Fruit fly (Drosophila melanogaster) whole organism, embryonic: Measurements from ENCODE around the gene mRpL12.

Experiments used
- ATbp ChIP-seq: fragments of 200-800 bp; sonication (Bioruptor generic); optimal IDR thresholded peaks from 2 replicates; lab custom pipeline; 2017; ENCODE audit warnings: missing biosample characterization, mild to moderate bottlenecking, missing genetic modification characterization, missing genetic modification reagents
- Antp ChIP-seq: fragments of 200-800 bp; sonication (Bioruptor generic); optimal IDR thresholded peaks from 3 replicates; lab custom pipeline; 2016; ENCODE audit warnings: missing biosample characterization, missing genetic modification characterization
- BEAF-32 ChIP-seq: fragments of 200-800 bp; sonication (Bioruptor generic); optimal IDR thresholded peaks from 3 replicates; lab custom pipeline; 2017; ENCODE audit warnings: missing biosample characterization, missing genetic modification characterization, mild to moderate bottlenecking, moderate library complexity, missing genetic modification reagents
- CG10209 ChIP-seq: fragments of 200-800 bp; sonication (Bioruptor generic); optimal IDR thresholded peaks from 3 replicates; lab custom pipeline; 2017; ENCODE audit warnings: missing biosample characterization, mild to moderate bottlenecking, missing genetic modification characterization, missing genetic modification reagents
- CG10543 ChIP-seq: fragments of 200-800 bp; sonication (Bioruptor generic); optimal IDR thresholded peaks from 3 replicates; lab custom pipeline; 2017; ENCODE audit warnings: missing biosample characterization, mild to moderate bottlenecking, missing genetic modification characterization, moderate library complexity
- CG11093 ChIP-seq: fragments of 200-800 bp; sonication (Bioruptor generic); IDR thresholded peaks from 3 replicates; pipeline ENCODE4 v1.3.6; 2022; ENCODE audit warnings: missing biosample characterization, missing genetic modification characterization
- CG11560 ChIP-seq: fragments of 200-800 bp; sonication (Bioruptor generic); IDR thresholded peaks from 3 replicates; pipeline ENCODE4 v1.3.6; 2022; ENCODE audit warnings: missing biosample characterization, missing genetic modification characterization
- CG13287 ChIP-seq: fragments of 200-800 bp; sonication (Bioruptor generic); IDR thresholded peaks from 2 replicates; pipeline ENCODE4 v1.3.6; 2022; ENCODE audit warnings: missing biosample characterization, missing genetic modification characterization; ENCODE audit not compliant: partially characterized antibody
- CG13624 ChIP-seq: fragments of 200-800 bp; sonication (Bioruptor generic); optimal IDR thresholded peaks from 2 replicates; lab custom pipeline; 2016; ENCODE audit warnings: missing biosample characterization, missing genetic modification characterization
- CG14050 ChIP-seq: fragments of 200-800 bp; sonication (Bioruptor generic); IDR thresholded peaks from 3 replicates; pipeline ENCODE4 v1.3.6; 2022; ENCODE audit warnings: missing biosample characterization, missing genetic modification characterization
- CG15479 ChIP-seq: fragments of 200-800 bp; sonication (Bioruptor generic); optimal IDR thresholded peaks from 3 replicates; lab custom pipeline; 2019; ENCODE audit warnings: missing biosample characterization, mild to moderate bottlenecking, missing genetic modification characterization, moderate library complexity
- CG1603 ChIP-seq: fragments of 200-800 bp; sonication (Bioruptor generic); optimal IDR thresholded peaks from 2 replicates; lab custom pipeline; 2019; ENCODE audit warnings: missing biosample characterization, mild to moderate bottlenecking, missing genetic modification characterization, moderate library complexity
- CG1832 ChIP-seq: fragments of 200-800 bp; sonication (Bioruptor generic); optimal IDR thresholded peaks from 2 replicates; lab custom pipeline; 2017; ENCODE audit warnings: missing biosample characterization, mild to moderate bottlenecking, missing genetic modification characterization, inconsistent platforms
- CG32772 ChIP-seq: fragments of 200-800 bp; sonication (Bioruptor generic); IDR thresholded peaks from 2 replicates; pipeline ENCODE4 v1.3.6; 2022; ENCODE audit warnings: missing biosample characterization, missing genetic modification characterization
- CG34422 ChIP-seq: fragments of 200-800 bp; sonication (Bioruptor generic); IDR thresholded peaks from 3 replicates; pipeline ENCODE4 v1.3.6; 2022; ENCODE audit warnings: missing biosample characterization, missing genetic modification characterization
- CG4282 ChIP-seq: fragments of 200-800 bp; sonication (Bioruptor generic); optimal IDR thresholded peaks from 2 replicates; lab custom pipeline; 2016; ENCODE audit warnings: missing biosample characterization, missing genetic modification characterization
- CG43689 ChIP-seq: fragments of 200-800 bp; sonication (Bioruptor generic); IDR thresholded peaks from 2 replicates; pipeline ENCODE4 v1.3.6; 2022; ENCODE audit warnings: missing biosample characterization, missing genetic modification characterization
- CG4404 ChIP-seq: fragments of 200-800 bp; sonication (Bioruptor generic); IDR thresholded peaks from 2 replicates; pipeline ENCODE4 v1.3.6; 2022; ENCODE audit warnings: missing biosample characterization, missing genetic modification characterization
- CG4707 ChIP-seq: fragments of 200-800 bp; sonication (Bioruptor generic); optimal IDR thresholded peaks from 2 replicates; lab custom pipeline; 2018; ENCODE audit warnings: missing biosample characterization, mild to moderate bottlenecking, missing genetic modification characterization, moderate library complexity
- CG5245 ChIP-seq: fragments of 200-800 bp; sonication (Bioruptor generic); optimal IDR thresholded peaks from 3 replicates; lab custom pipeline; 2016; ENCODE audit warnings: missing biosample characterization, missing genetic modification characterization
- CG6272 ChIP-seq: fragments of 200-800 bp; sonication (Bioruptor generic); IDR thresholded peaks from 2 replicates; pipeline ENCODE4 v1.3.6; 2022; ENCODE audit warnings: missing biosample characterization, missing genetic modification characterization
- CG7357 ChIP-seq: fragments of 200-800 bp; sonication (Bioruptor generic); IDR thresholded peaks from 3 replicates; pipeline ENCODE4 v1.3.6; 2022; ENCODE audit warnings: missing biosample characterization, missing genetic modification characterization
- CG8290 ChIP-seq, 3 experiments: fragments of 200-800 bp; sonication (Bioruptor generic); optimal IDR thresholded peaks; 2 replicates each; lab custom pipeline; 2016 to 2019; ENCODE audit warnings: missing biosample characterization in 3 of 3, missing genetic modification characterization in 3 of 3, mild to moderate bottlenecking in 2 of 3, moderate library complexity in 1 of 3
- CG8388 ChIP-seq: fragments of 200-800 bp; sonication (Bioruptor generic); optimal IDR thresholded peaks from 2 replicates; lab custom pipeline; 2019; ENCODE audit warnings: missing biosample characterization, mild to moderate bottlenecking, missing genetic modification characterization, moderate library complexity
- CG9797 ChIP-seq: fragments of 200-800 bp; sonication (Bioruptor generic); optimal IDR thresholded peaks from 3 replicates; lab custom pipeline; 2018; ENCODE audit warnings: missing biosample characterization, mild to moderate bottlenecking, missing genetic modification characterization
- Camta ChIP-seq: fragments of 200-800 bp; sonication (Bioruptor generic); optimal IDR thresholded peaks from 2 replicates; lab custom pipeline; 2016; ENCODE audit warnings: missing biosample characterization, missing genetic modification characterization
- CkIIα-i1 ChIP-seq: fragments of 200-800 bp; sonication (Bioruptor generic); IDR thresholded peaks from 2 replicates; pipeline ENCODE4 v1.3.6; 2022; ENCODE audit warnings: missing biosample characterization, missing genetic modification characterization
- Hmx ChIP-seq: fragments of 200-800 bp; sonication (Bioruptor generic); optimal IDR thresholded peaks from 2 replicates; lab custom pipeline; 2016; ENCODE audit warnings: missing biosample characterization, missing genetic modification characterization
- Hr78 ChIP-seq, 2 experiments: fragments of 200-800 bp in 1 of 2; fragments of >200 bp in 1 of 2; sonication (Bioruptor generic) in 1 of 2; optimal IDR thresholded peaks; 2 replicates each; lab custom pipeline; 2017 to 2019; ENCODE audit warnings: missing biosample characterization in 2 of 2, missing genetic modification characterization in 2 of 2, mild to moderate bottlenecking in 1 of 2, moderate library complexity in 1 of 2
- MBD-R2 ChIP-seq: fragments of 200-800 bp; sonication (Bioruptor generic); IDR thresholded peaks from 2 replicates; pipeline ENCODE4 v1.3.6; 2022; ENCODE audit warnings: missing biosample characterization, missing genetic modification characterization
- Neu2 ChIP-seq: fragments of 200-800 bp; sonication (Bioruptor generic); optimal IDR thresholded peaks from 3 replicates; lab custom pipeline; 2016; ENCODE audit warnings: missing biosample characterization, missing genetic modification characterization, borderline replicate concordance
- Oli ChIP-seq: fragments of 200-800 bp; sonication (Bioruptor generic); optimal IDR thresholded peaks from 2 replicates; lab custom pipeline; 2018; ENCODE audit warnings: missing biosample characterization, mild to moderate bottlenecking, missing genetic modification characterization, moderate library complexity
- Side ChIP-seq: fragments of 200-800 bp; sonication (Bioruptor generic); optimal IDR thresholded peaks from 2 replicates; lab custom pipeline; 2016; ENCODE audit warnings: missing biosample characterization, missing genetic modification characterization
- Stat92E ChIP-seq, 3 experiments: fragments of >200 bp in 2 of 3; fragments of 200-800 bp in 1 of 3; sonication (Bioruptor generic) in 1 of 3; optimal IDR thresholded peaks; 2 replicates each; lab custom pipeline; 2017 to 2019; ENCODE audit warnings: missing biosample characterization in 3 of 3, missing genetic modification characterization in 3 of 3, mild to moderate bottlenecking in 1 of 3, moderate library complexity in 1 of 3
- TFAM ChIP-seq: fragments of 200-800 bp; sonication (Bioruptor generic); optimal IDR thresholded peaks from 2 replicates; lab custom pipeline; 2017; ENCODE audit warnings: missing biosample characterization, missing genetic modification characterization, inconsistent platforms
- croc ChIP-seq: fragments of 200-800 bp; sonication (Bioruptor generic); conservative IDR thresholded peaks from 3 replicates; pipeline ENCODE4 v1.3.6; 2022; ENCODE audit warnings: missing biosample characterization, missing genetic modification characterization
- dpn ChIP-seq, 2 experiments: fragments of 200-800 bp; sonication (Bioruptor generic); optimal IDR thresholded peaks; 3 replicates each; lab custom pipeline; 2016; ENCODE audit warnings: missing biosample characterization in 2 of 2, missing genetic modification characterization in 2 of 2
- esg ChIP-seq: fragments of 200-800 bp; sonication (Bioruptor generic); conservative IDR thresholded peaks from 2 replicates; pipeline ENCODE4 v1.3.6; 2022; ENCODE audit warnings: missing biosample characterization, missing genetic modification characterization
- ewg ChIP-seq: fragments of 200-800 bp; sonication (Bioruptor generic); optimal IDR thresholded peaks from 3 replicates; lab custom pipeline; 2017; ENCODE audit warnings: mild to moderate bottlenecking, missing biosample characterization, missing genetic modification reagents, missing genetic modification characterization
- fru ChIP-seq: fragments of >200 bp; optimal IDR thresholded peaks from 2 replicates; lab custom pipeline; 2017
- gcm2 ChIP-seq: fragments of 200-800 bp; sonication (Bioruptor generic); optimal IDR thresholded peaks from 2 replicates; lab custom pipeline; 2016; ENCODE audit warnings: missing biosample characterization, missing genetic modification characterization
- gro ChIP-seq: fragments of 200-800 bp; sonication (Bioruptor generic); optimal IDR thresholded peaks from 2 replicates; lab custom pipeline; 2016; ENCODE audit warnings: missing biosample characterization, missing genetic modification characterization
- ken ChIP-seq: fragments of 200-800 bp; sonication (Bioruptor generic); IDR thresholded peaks from 3 replicates; pipeline ENCODE4 v1.3.6; 2022; ENCODE audit warnings: missing biosample characterization, missing genetic modification characterization
- lov ChIP-seq, 2 experiments: fragments of 200-800 bp in 1 of 2; fragments of >200 bp in 1 of 2; sonication (Bioruptor generic) in 1 of 2; IDR thresholded peaks in 1 of 2; optimal IDR thresholded peaks in 1 of 2; 2 replicates in 1 of 2; 3 replicates in 1 of 2; pipeline versions ENCODE4 v1.3.6 to Lab custom; 2017 to 2022; ENCODE audit warnings: missing biosample characterization in 1 of 2, missing genetic modification characterization in 1 of 2
- nmo ChIP-seq: fragments of 200-800 bp; sonication (Bioruptor generic); optimal IDR thresholded peaks from 2 replicates; lab custom pipeline; 2018; ENCODE audit warnings: missing biosample characterization, mild to moderate bottlenecking, missing genetic modification characterization, moderate library complexity
- pan ChIP-seq, 4 experiments: fragments of >200 bp in 3 of 4; fragments of 200-800 bp in 1 of 4; sonication (Bioruptor generic) in 1 of 4; optimal IDR thresholded peaks in 3 of 4; IDR thresholded peaks in 1 of 4; 2 replicates each; pipeline versions ENCODE4 v1.3.6 to Lab custom; 2017 to 2022; ENCODE audit warnings: missing biosample characterization in 2 of 4, missing genetic modification characterization in 2 of 4, mixed read lengths in 1 of 4
- row ChIP-seq: fragments of 200-800 bp; sonication (Bioruptor generic); IDR thresholded peaks from 3 replicates; pipeline ENCODE4 v1.3.6; 2022; ENCODE audit warnings: missing biosample characterization, missing genetic modification characterization
- schlank ChIP-seq: fragments of 200-800 bp; sonication (Bioruptor generic); optimal IDR thresholded peaks from 2 replicates; lab custom pipeline; 2018; ENCODE audit warnings: missing biosample characterization, mild to moderate bottlenecking, missing genetic modification characterization
- scrt ChIP-seq: fragments of 200-800 bp; sonication (Bioruptor generic); optimal IDR thresholded peaks from 2 replicates; lab custom pipeline; 2018; ENCODE audit warnings: missing biosample characterization, mild to moderate bottlenecking, missing genetic modification characterization, moderate library complexity
- zfh2 ChIP-seq: fragments of 200-800 bp; sonication (Bioruptor generic); optimal IDR thresholded peaks from 2 replicates; lab custom pipeline; 2016; ENCODE audit warnings: missing biosample characterization, missing genetic modification characterization

Gene mRpL12

dm6 chr3L:8986582-8986981, 30.0 kb downstream of the mRpL12 start, which contains the start of gene CG5068 (continued):
- TF ChIP-seq CG4282 (GFP tag; lab: Kevin White, UChicago) = no peak
- no peak for TF ChIP-seq CG13624 (GFP tag; lab: Kevin White, UChicago)
- TF ChIP-seq CG10209 (GFP tag; lab: Kevin White, UChicago) = no peak
- no peak for TF ChIP-seq fru (lab: Kevin White, UChicago)
- no peak for TF ChIP-seq CG14050 (GFP tag; lab: Robert Waterston, UW)
- TF ChIP-seq zfh2 (GFP tag; lab: Kevin White, UChicago) = no peak
- TF ChIP-seq CG10543 (GFP tag; lab: Kevin White, UChicago) = no peak
- no peak for TF ChIP-seq CG4404 (GFP tag; lab: Robert Waterston, UW)
- no peak for TF ChIP-seq Hmx (GFP tag; lab: Kevin White, UChicago)
- no peak for TF ChIP-seq CG1832 (GFP tag; lab: Kevin White, UChicago)
- peak; percentile 21 for TF ChIP-seq nmo
- TF ChIP-seq pan (optimal IDR thresholded peaks at IDR 0.05; lab: Kevin White, UChicago) = no peak
- no peak for TF ChIP-seq pan (GFP tag; optimal IDR thresholded peaks at IDR 0.05 in 1 of 2, IDR thresholded peaks at IDR 0.05 in 1 of 2)
- TF ChIP-seq MBD-R2 (GFP tag; lab: Robert Waterston, UW) = peak; percentile 86
- TF ChIP-seq CG7357 (GFP tag; lab: Robert Waterston, UW) = no peak
- TF ChIP-seq BEAF-32 (GFP tag; lab: Kevin White, UChicago) = peak; percentile 34
- no peak for TF ChIP-seq gro (GFP tag; lab: Kevin White, UChicago)
- no peak for TF ChIP-seq gcm2 (GFP tag; lab: Kevin White, UChicago)
- no peak for TF ChIP-seq Antp
- TF ChIP-seq Side (GFP tag; lab: Kevin White, UChicago) = no peak
- peak; percentile 74 for TF ChIP-seq CG1603 (tag; lab: Kevin White, UChicago)
- no peak for TF ChIP-seq CG11560 (tag; lab: Robert Waterston, UW)
- TF ChIP-seq Neu2 = no peak
- TF ChIP-seq CG8388 = no peak
- TF ChIP-seq Hr78 (GFP tag; optimal IDR thresholded peaks at IDR 0.05; lab: Kevin White, UChicago) = no peak
- no peak for TF ChIP-seq TFAM (GFP tag; lab: Kevin White, UChicago)
- TF ChIP-seq CG43689 (GFP tag; lab: Robert Waterston, UW) = no peak
- no peak for TF ChIP-seq schlank (tag; lab: Kevin White, UChicago)
- no peak for TF ChIP-seq CG11093 (GFP tag; lab: Robert Waterston, UW)
- TF ChIP-seq CG9797 = peak; percentile 77
- no peak for TF ChIP-seq CG34422 (GFP tag; lab: Robert Waterston, UW)
- TF ChIP-seq ewg = peak; percentile 5
- no peak for TF ChIP-seq CG15479 (GFP tag; lab: Kevin White, UChicago)
- no peak for TF ChIP-seq CG4707
- no peak for TF ChIP-seq dpn (GFP tag; optimal IDR thresholded peaks at IDR 0.05; lab: Kevin White, UChicago)
- peak; percentile 42; the same call in 1 of the 2 replicates for TF ChIP-seq CG13287 (GFP tag; lab: Robert Waterston, UW)
- no peak for TF ChIP-seq Oli (tag; lab: Kevin White, UChicago)
- no peak for TF ChIP-seq Stat92E (GFP tag; optimal IDR thresholded peaks at IDR 0.05; lab: Kevin White, UChicago)
- no peak for TF ChIP-seq lov (optimal IDR thresholded peaks at IDR 0.05; lab: Kevin White, UChicago)
- TF ChIP-seq lov (GFP tag; IDR thresholded peaks at IDR 0.05; lab: Robert Waterston, UW) = no peak
- TF ChIP-seq ken (GFP tag; lab: Robert Waterston, UW) = no peak
- TF ChIP-seq row = no peak
- TF ChIP-seq Camta (GFP tag; lab: Kevin White, UChicago) = no peak
- TF ChIP-seq CG6272 (GFP tag; lab: Robert Waterston, UW) = no peak
- no peak for TF ChIP-seq scrt
- no peak for TF ChIP-seq CG8290 (GFP tag; optimal IDR thresholded peaks at IDR 0.05; lab: Kevin White, UChicago)
- TF ChIP-seq CG8290 (tag; optimal IDR thresholded peaks at IDR 0.05; lab: Kevin White, UChicago) = no peak
- TF ChIP-seq CG32772 (GFP tag; lab: Robert Waterston, UW) = no peak
- no peak for TF ChIP-seq CG5245 (GFP tag; lab: Kevin White, UChicago)
- TF ChIP-seq croc (GFP tag; lab: Robert Waterston, UW) = no peak
- TF ChIP-seq esg = no peak
- TF ChIP-seq CkIIα-i1 (GFP tag; lab: Robert Waterston, UW) = no peak
- TF ChIP-seq ATbp = no peak
